Fruit fly (Drosophila melanogaster) Kc167 (cell line): Measurements from ENCODE around the gene CG14855.

Source experiments
- Myc ChIP-seq: fragments of >200 bp; optimal IDR thresholded peaks from 2 replicates; lab custom pipeline; 2017; ENCODE audit warnings: missing external identifiers
- Sin3A ChIP-seq: fragments of >200 bp; optimal IDR thresholded peaks from 2 replicates; lab custom pipeline; 2018; ENCODE audit warnings: missing external identifiers
- h ChIP-seq: fragments of >200 bp; optimal IDR thresholded peaks from 3 replicates; lab custom pipeline; 2018; ENCODE audit warnings: missing external identifiers
- insv ChIP-seq: fragments of >200 bp; optimal IDR thresholded peaks from 3 replicates; lab custom pipeline; 2018; ENCODE audit warnings: missing external identifiers
- psq ChIP-seq: fragments of >200 bp; optimal IDR thresholded peaks from 2 replicates; lab custom pipeline; 2017; ENCODE audit warnings: missing external identifiers
- ttk ChIP-seq: sonication (Bioruptor generic); optimal IDR thresholded peaks from 2 replicates; lab custom pipeline; 2017; ENCODE audit warnings: missing external identifiers

The CG14855 gene

DNA sequence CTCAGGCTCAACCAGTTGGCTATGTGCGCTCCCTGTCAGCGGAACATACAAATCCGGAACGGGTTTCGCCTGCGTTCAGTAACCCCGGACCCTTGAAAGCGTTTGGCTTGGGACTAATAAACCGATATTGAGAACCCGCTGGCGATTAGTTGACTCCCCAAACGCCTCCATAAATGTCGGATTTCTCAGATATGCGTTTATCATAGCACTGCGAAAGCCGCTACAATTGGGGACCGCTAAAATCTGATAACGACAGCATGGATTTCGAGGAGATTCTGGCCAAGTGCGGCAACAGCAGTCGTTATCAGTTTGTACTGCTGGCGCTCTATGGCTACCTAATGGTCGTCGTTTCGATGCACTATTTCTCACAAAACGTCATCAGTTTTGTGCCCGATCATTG, at the start of gene CG14855:
TSS of gene CG14855 (plus strand) at position 12 of the 400 bp plus-strand sequence.
- TF ChIP-seq insv (lab: Kevin White, UChicago) (no peak), h (lab: Kevin White, UChicago) (no peak), Sin3A (lab: Kevin White, UChicago) (no peak), Myc (lab: Kevin White, UChicago) (no peak), ttk (lab: Kevin White, UChicago) (no peak), psq (lab: Kevin White, UChicago) (no peak)

dm6 chr3R:14747259-14747856, 48.7 kb upstream of the CG14855 start:
- no peak for TF ChIP-seq h (lab: Kevin White, UChicago)
- no peak for TF ChIP-seq Sin3A (lab: Kevin White, UChicago)
- no peak for TF ChIP-seq ttk (lab: Kevin White, UChicago)
- TF ChIP-seq insv (lab: Kevin White, UChicago), result no peak
- no peak for TF ChIP-seq Myc (lab: Kevin White, UChicago)
- TF ChIP-seq psq (lab: Kevin White, UChicago), result no peak

dm6 chr3R:14747915-14748314, 48.2 kb upstream of the CG14855 start:
- TF ChIP-seq psq (lab: Kevin White, UChicago) (no peak), Myc (lab: Kevin White, UChicago) (no peak), Sin3A (lab: Kevin White, UChicago) (no peak), h (lab: Kevin White, UChicago) (no peak), insv (lab: Kevin White, UChicago) (no peak), ttk (lab: Kevin White, UChicago) (no peak)

DNA sequence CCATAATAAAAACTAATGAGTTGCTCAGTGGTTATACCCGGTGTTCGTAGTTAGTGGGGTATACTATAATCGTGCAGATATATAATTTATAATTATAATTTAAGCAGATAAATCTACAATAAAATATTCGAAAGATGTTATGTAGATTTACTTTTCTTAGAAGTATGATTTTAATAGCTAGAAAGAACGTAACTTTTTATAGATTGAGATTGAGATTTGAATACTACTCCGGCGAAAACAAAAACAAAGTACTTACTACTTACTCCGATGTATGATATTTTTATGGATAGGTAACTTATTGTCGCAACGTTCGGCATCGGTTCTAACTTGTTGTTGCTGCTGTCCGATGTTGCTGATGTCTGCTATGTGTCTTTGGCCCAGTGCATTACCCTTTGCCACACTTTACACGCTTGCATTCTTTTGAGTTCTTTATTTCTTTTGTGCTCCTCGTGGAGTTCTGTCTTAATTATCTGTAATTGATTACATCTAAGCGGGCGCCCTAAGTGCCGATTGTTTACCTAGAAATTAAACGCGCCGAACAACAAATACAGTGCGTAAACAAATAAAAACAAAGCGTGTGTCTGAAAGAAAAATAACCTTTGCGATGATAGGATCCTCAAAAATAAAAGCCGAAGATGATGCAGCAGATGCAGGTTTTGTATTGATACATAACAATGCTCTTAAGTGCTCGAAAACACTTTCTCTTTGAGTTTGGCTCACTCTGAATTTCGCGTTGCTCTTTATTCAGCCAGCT, 47.6 kb upstream of the CG14855 start:
- no peak for TF ChIP-seq psq (lab: Kevin White, UChicago)
- no peak for TF ChIP-seq Myc (lab: Kevin White, UChicago)
- TF ChIP-seq h (lab: Kevin White, UChicago), result no peak
- TF ChIP-seq Sin3A (lab: Kevin White, UChicago), result no peak
- TF ChIP-seq insv (lab: Kevin White, UChicago), result no peak
- no peak for TF ChIP-seq ttk (lab: Kevin White, UChicago)

DNA sequence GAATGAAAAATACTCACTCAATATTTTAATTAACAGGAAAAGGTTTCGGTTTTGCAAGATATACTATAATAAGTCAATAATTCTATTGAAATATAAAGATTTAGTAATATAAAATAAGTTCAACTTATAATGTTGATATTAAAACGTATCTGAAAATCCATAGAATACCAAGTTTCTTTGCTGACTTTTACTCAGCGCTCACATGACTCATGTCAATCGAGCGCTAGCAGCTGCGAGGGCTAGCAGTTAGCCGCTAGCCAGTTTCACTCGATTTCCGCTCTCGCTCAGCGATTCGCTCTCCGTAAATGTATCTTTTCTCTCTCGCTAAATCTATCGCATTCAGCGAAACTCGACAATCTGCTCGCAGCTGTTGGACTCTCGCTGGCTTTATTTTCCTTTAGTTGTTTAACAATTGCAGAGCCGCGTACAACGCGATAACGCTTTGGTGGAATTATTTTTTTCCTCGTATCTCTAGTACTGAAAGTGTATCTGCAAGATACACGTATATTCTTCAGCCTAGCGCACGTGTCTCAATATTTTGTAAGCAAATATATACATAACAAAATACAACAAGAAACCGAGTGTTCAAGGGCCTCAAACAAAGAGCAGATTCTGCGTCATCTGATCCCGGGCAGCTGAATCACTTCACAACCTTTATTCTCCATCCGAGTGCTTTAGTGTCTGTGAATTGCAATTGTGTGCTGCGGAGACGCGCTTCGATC, 46.9 kb upstream of the CG14855 start:
- TF ChIP-seq psq (lab: Kevin White, UChicago) (no peak), insv (lab: Kevin White, UChicago) (no peak), ttk (lab: Kevin White, UChicago) (no peak), Myc (lab: Kevin White, UChicago) (no peak), h (lab: Kevin White, UChicago) (no peak), Sin3A (lab: Kevin White, UChicago) (no peak)

dm6 chr3R:14751023-14751422, 45.1 kb upstream of the CG14855 start, which contains the start of gene smp-30:
smp-30 (minus strand) TSS chr3R:14751246.
- TF ChIP-seq Myc (lab: Kevin White, UChicago) (no peak), ttk (lab: Kevin White, UChicago) (no peak), insv (lab: Kevin White, UChicago) (no peak), psq (lab: Kevin White, UChicago) (no peak), Sin3A (lab: Kevin White, UChicago) (no peak), h (lab: Kevin White, UChicago) (no peak)

- TF ChIP-seq Sin3A (lab: Kevin White, UChicago) (no peak), Myc (lab: Kevin White, UChicago) (no peak), h (lab: Kevin White, UChicago) (no peak), insv (lab: Kevin White, UChicago) (no peak), ttk (lab: Kevin White, UChicago) (no peak), psq (lab: Kevin White, UChicago) (no peak)
These were observed 41.7 kb upstream of the CG14855 start, which contains the start of gene CG7362 for dm6 chr3R:14754360-14754759. CG7362 (minus strand) TSS chr3R:14754460.

dm6 chr3R:14754806-14755488, 41.2 kb upstream of the CG14855 start:
- no peak for TF ChIP-seq ttk (lab: Kevin White, UChicago)
- TF ChIP-seq h (lab: Kevin White, UChicago), result no peak
- TF ChIP-seq psq (lab: Kevin White, UChicago), result no peak
- TF ChIP-seq Sin3A (lab: Kevin White, UChicago), result no peak
- no peak for TF ChIP-seq insv (lab: Kevin White, UChicago)
- TF ChIP-seq Myc (lab: Kevin White, UChicago), result no peak

dm6 chr3R:14756040-14756439, 40.1 kb upstream of the CG14855 start:
- no peak for TF ChIP-seq Myc (lab: Kevin White, UChicago)
- no peak for TF ChIP-seq Sin3A (lab: Kevin White, UChicago)
- TF ChIP-seq h (lab: Kevin White, UChicago), result no peak
- no peak for TF ChIP-seq psq (lab: Kevin White, UChicago)
- TF ChIP-seq ttk (lab: Kevin White, UChicago), result no peak
- no peak for TF ChIP-seq insv (lab: Kevin White, UChicago)

- TF ChIP-seq Sin3A (lab: Kevin White, UChicago) (no peak), insv (lab: Kevin White, UChicago) (no peak), psq (lab: Kevin White, UChicago) (no peak), Myc (lab: Kevin White, UChicago) (no peak), ttk (lab: Kevin White, UChicago) (no peak), h (lab: Kevin White, UChicago) (no peak)
These were observed 37.8 kb upstream of the CG14855 start for dm6 chr3R:14758331-14758730.
